Fruit fly (Drosophila melanogaster) S2 (cell line): ENCODE data around the gene CG34112.

ENCODE experiments used
- CG8478 ChIP-seq: fragments of >200 bp; optimal IDR thresholded peaks from 2 replicates; lab custom pipeline; 2018
- CTCF ChIP-seq, 2 experiments: fragments of >200 bp; optimal IDR thresholded peaks; 2 replicates each; lab custom pipeline; 2018

DNA sequence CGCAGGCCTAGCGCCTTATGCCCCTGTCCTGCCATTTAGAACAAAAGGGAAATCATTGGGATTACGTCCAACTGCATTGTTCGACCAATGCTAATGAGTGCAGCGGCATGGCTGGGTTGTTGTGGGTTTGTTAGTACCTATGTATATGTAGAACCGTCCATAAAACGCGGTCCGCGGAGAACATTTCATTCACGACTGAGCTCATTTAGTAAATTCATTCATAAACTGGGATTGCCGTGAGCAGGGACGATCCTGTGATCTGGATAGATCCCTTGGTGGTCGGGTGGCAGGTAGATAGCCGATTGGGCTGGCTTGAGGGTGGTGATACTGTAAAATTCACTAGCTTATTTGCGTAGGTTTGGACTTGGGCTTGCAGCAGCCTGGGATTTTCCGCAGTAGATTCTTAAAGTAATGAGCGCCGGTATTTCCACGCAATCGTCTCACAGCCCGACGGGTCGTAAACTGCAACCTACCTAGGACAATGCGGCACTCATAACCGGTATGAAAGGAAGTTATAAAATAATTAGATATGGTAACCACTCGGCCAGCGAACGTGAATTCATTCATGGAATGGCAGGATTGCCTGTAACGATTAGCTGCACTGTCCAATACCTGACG lies 45.8 kb downstream of the CG34112 start:
- TF ChIP-seq CG8478 (no peak), CTCF (optimal IDR thresholded peaks at IDR 0.05; lab: Kevin White, UChicago) (no peak)
